Fruit fly (Drosophila melanogaster): Measurements from ENCODE around the gene CG14881.

dm6 chr3R:16483877-16484417 is 49.2 kb downstream of the CG14881 start, which contains the start of gene Der-2:
- TF ChIP-seq pan (optimal IDR thresholded peaks at IDR 0.05) (no peak), Dif (GFP tag; optimal IDR thresholded peaks at IDR 0.05; ENCODE audit: partially characterized antibody) (no peak), Vsx2 (GFP tag; optimal IDR thresholded peaks at IDR 0.05; ENCODE audit: partially characterized antibody) (no peak), CG9705 (GFP tag; optimal IDR thresholded peaks at IDR 0.05) (no peak), psq (GFP tag; optimal IDR thresholded peaks at IDR 0.05) (no peak), Jra (GFP tag; optimal IDR thresholded peaks at IDR 0.05) (no peak), CrebA (GFP tag; optimal IDR thresholded peaks at IDR 0.05; ENCODE audit: borderline replicate concordance) (no peak), rgr (GFP tag; optimal IDR thresholded peaks at IDR 0.05) (no peak), br (GFP tag; optimal IDR thresholded peaks at IDR 0.05) (no peak), lola (GFP tag; optimal IDR thresholded peaks at IDR 0.05) (no peak), HLH106 (tag; optimal IDR thresholded peaks at IDR 0.05) (no peak), fru (GFP tag; optimal IDR thresholded peaks at IDR 0.05) (no peak), Mio (GFP tag; optimal IDR thresholded peaks at IDR 0.05) (no peak)

Data from whole organism, wandering third instar larva.